Fruit fly (Drosophila melanogaster): ENCODE data around the gene Eip78C.
A peak's percentile ranks its signal among the peaks of the same experiment; 100 is the strongest.

The Eip78C gene

DNA sequence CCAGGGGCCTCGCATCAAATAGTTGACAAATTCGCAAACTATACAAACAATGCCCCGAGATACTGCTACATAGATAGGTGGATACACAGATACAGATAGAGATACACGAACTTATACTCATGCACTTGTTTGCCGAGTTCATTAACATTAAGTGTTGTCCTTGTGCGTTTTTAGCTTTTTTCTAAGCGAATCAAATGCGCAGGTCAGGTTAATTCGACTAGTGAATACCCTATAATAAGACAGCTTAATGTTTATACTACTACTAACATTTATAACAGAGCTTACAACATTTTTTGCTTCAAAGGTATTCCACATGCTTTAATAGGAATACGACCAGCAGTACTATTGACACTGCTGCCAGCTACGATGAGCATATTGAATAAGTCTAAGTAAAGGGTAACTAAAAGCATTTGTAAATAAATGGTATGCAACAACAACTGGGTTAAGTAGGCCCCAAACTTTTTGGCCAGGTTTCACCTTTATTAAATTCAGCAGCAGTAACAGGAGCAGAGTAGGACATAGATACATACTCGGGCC lies 15.1 kb downstream of the Eip78C start:
- TF ChIP-seq Hr96 (GFP tag; optimal IDR thresholded peaks at IDR 0.05) = no peak
- peak; percentile 40 for TF ChIP-seq kay (GFP tag; ENCODE audit: borderline replicate concordance)

DNA sequence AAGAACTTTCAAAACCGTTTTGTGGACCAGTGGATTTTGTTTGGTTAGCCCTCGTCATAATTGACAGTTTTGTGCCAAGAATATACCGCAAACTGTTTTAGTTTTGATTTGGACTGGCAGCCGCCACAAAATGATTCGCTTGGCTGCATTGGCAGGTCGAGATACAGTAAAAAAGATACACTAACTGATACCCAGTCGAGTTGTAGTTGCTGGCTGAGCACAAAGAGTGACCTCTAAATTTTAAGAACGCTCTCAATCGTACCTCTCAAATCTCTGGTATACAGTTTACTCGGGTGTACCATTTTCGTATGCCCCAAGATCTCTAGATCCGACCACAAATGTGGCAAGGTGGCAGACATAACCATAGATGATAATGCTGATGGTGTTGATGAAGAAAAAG lies 16.5 kb downstream of the Eip78C start:
- TF ChIP-seq bab1 (GFP tag; optimal IDR thresholded peaks at IDR 0.05) (no peak), CG11617 (GFP tag; optimal IDR thresholded peaks at IDR 0.05) (no peak), CG33017 (tag; optimal IDR thresholded peaks at IDR 0.05) (no peak), kay (GFP tag; ENCODE audit: borderline replicate concordance) (no peak), ovo (GFP tag; optimal IDR thresholded peaks at IDR 0.05) (no peak), CG12768 (GFP tag; optimal IDR thresholded peaks at IDR 0.05) (no peak), cnc (optimal IDR thresholded peaks at IDR 0.05) (no peak), CG5204 (GFP tag; optimal IDR thresholded peaks at IDR 0.05) (no peak), cic (GFP tag; optimal IDR thresholded peaks at IDR 0.05) (no peak), Mnt (GFP tag; optimal IDR thresholded peaks at IDR 0.05) (no peak), pad (GFP tag; optimal IDR thresholded peaks at IDR 0.05) (no peak), CG1620 (GFP tag; optimal IDR thresholded peaks at IDR 0.05) (no peak), Clk (GFP tag; optimal IDR thresholded peaks at IDR 0.05) (no peak), CG7045 (GFP tag; optimal IDR thresholded peaks at IDR 0.05) (no peak), Crg-1 (GFP tag; optimal IDR thresholded peaks at IDR 0.05) (no peak)

DNA sequence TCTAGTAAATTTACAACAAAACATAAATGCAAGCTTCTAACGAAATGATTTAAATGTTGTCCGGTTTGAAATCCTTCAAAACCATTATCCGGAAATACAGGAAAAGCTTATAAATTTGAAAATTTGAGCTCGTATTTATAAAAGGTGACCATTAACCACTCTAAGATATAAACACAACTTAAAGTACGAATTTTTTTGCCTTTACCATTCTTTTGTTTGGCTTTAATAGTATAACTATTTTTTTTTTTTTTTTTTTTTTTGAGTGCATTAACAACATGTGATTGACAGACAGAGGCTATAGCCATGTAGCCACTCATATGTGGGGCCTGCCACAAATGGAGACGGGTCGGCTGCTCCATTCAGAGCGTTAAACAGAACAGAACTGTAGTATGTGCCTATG lies 17.0 kb downstream of the Eip78C start:
- no peak for TF ChIP-seq ovo (GFP tag; optimal IDR thresholded peaks at IDR 0.05)
- no peak for TF ChIP-seq kay (GFP tag; ENCODE audit: borderline replicate concordance)
- TF ChIP-seq Hr96 (GFP tag; optimal IDR thresholded peaks at IDR 0.05) = no peak
- no peak for TF ChIP-seq CG12768 (GFP tag; optimal IDR thresholded peaks at IDR 0.05)
- TF ChIP-seq CG1620 (GFP tag; optimal IDR thresholded peaks at IDR 0.05) = no peak
- no peak for TF ChIP-seq cnc (optimal IDR thresholded peaks at IDR 0.05)
- no peak for TF ChIP-seq CG11617 (GFP tag; optimal IDR thresholded peaks at IDR 0.05)
- TF ChIP-seq CG5204 (GFP tag; optimal IDR thresholded peaks at IDR 0.05) = no peak
- no peak for TF ChIP-seq Clk (GFP tag; optimal IDR thresholded peaks at IDR 0.05)
- TF ChIP-seq CG7101 (tag; optimal IDR thresholded peaks at IDR 0.05) = no peak
- TF ChIP-seq Crg-1 (GFP tag; optimal IDR thresholded peaks at IDR 0.05) = no peak
- no peak for TF ChIP-seq bab1 (GFP tag; optimal IDR thresholded peaks at IDR 0.05)
- no peak for TF ChIP-seq CG14711 (tag; optimal IDR thresholded peaks at IDR 0.05)
- no peak for TF ChIP-seq Mnt (GFP tag; optimal IDR thresholded peaks at IDR 0.05)
- no peak for TF ChIP-seq CG33017 (tag; optimal IDR thresholded peaks at IDR 0.05)
- TF ChIP-seq tj (GFP tag; optimal IDR thresholded peaks at IDR 0.05) = no peak
- TF ChIP-seq pad (GFP tag; optimal IDR thresholded peaks at IDR 0.05) = no peak
- TF ChIP-seq CG7045 (GFP tag; optimal IDR thresholded peaks at IDR 0.05) = no peak
- no peak for TF ChIP-seq toe (GFP tag; optimal IDR thresholded peaks at IDR 0.05)

DNA sequence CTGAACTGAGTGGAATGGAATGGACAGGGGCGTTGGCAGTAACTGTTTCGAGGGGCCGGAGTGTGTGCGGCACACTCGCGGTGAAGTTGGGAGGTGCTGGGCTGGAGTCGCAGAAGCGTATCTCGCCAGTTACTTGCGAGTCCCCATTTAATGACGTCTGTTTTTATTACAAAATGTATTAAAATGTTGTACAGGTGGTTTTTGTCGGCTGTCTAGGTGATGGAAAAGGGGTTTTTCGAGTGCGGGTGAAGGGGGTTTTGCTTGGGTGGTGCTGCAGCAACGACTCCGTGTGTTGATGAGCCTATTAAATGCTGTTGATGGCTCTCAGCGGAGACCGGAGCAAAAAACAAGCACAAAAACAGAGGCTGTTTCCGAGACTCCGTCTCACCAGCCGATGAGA lies 25.0 kb downstream of the Eip78C start:
- TF ChIP-seq CG1620 (GFP tag; optimal IDR thresholded peaks at IDR 0.05) (no peak), CG12768 (GFP tag; optimal IDR thresholded peaks at IDR 0.05) (no peak), CG33017 (tag; optimal IDR thresholded peaks at IDR 0.05) (no peak), pad (GFP tag; optimal IDR thresholded peaks at IDR 0.05) (no peak), Hr96 (GFP tag; optimal IDR thresholded peaks at IDR 0.05) (no peak)

DNA sequence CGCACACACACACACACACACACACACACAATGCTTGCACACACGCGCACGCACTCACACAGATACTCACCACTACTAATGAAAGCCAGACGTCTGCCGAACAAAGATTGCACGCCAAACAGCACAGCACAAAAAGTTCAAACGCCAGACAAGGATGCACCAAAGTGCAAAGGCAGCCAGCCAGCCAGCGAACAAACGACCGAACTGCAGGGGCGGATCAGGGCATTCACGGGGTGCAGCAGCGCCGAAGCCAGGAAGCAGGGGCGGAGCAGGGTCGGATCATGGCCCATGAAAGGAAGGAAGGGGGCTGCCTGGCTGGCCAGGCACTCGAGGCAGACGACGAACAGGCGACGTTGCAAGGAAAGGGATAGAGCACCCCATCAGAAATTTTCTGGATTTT lies 26.1 kb downstream of the Eip78C start:
- no peak for TF ChIP-seq CG5204 (GFP tag; optimal IDR thresholded peaks at IDR 0.05)
- no peak for TF ChIP-seq bab1 (GFP tag; optimal IDR thresholded peaks at IDR 0.05)
- no peak for TF ChIP-seq cnc (optimal IDR thresholded peaks at IDR 0.05)
- no peak for TF ChIP-seq kay (GFP tag; ENCODE audit: borderline replicate concordance)
- no peak for TF ChIP-seq Hr96 (GFP tag; optimal IDR thresholded peaks at IDR 0.05)
- no peak for TF ChIP-seq ovo (GFP tag; optimal IDR thresholded peaks at IDR 0.05)
- TF ChIP-seq toe (GFP tag; optimal IDR thresholded peaks at IDR 0.05) = no peak
- no peak for TF ChIP-seq cic (GFP tag; optimal IDR thresholded peaks at IDR 0.05)
- TF ChIP-seq CG11617 (GFP tag; optimal IDR thresholded peaks at IDR 0.05) = no peak
- TF ChIP-seq CG1620 (GFP tag; optimal IDR thresholded peaks at IDR 0.05) = no peak
- no peak for TF ChIP-seq CG14711 (tag; optimal IDR thresholded peaks at IDR 0.05)
- TF ChIP-seq CG7101 (tag; optimal IDR thresholded peaks at IDR 0.05) = no peak
- no peak for TF ChIP-seq CG12768 (GFP tag; optimal IDR thresholded peaks at IDR 0.05)
- TF ChIP-seq Mnt (GFP tag; optimal IDR thresholded peaks at IDR 0.05) = no peak
- TF ChIP-seq Clk (GFP tag; optimal IDR thresholded peaks at IDR 0.05) = no peak
- no peak for TF ChIP-seq pad (GFP tag; optimal IDR thresholded peaks at IDR 0.05)
- TF ChIP-seq CG33017 (tag; optimal IDR thresholded peaks at IDR 0.05) = no peak
- no peak for TF ChIP-seq tj (GFP tag; optimal IDR thresholded peaks at IDR 0.05)
- TF ChIP-seq CG7045 (GFP tag; optimal IDR thresholded peaks at IDR 0.05) = no peak
- TF ChIP-seq Crg-1 (GFP tag; optimal IDR thresholded peaks at IDR 0.05) = no peak

DNA sequence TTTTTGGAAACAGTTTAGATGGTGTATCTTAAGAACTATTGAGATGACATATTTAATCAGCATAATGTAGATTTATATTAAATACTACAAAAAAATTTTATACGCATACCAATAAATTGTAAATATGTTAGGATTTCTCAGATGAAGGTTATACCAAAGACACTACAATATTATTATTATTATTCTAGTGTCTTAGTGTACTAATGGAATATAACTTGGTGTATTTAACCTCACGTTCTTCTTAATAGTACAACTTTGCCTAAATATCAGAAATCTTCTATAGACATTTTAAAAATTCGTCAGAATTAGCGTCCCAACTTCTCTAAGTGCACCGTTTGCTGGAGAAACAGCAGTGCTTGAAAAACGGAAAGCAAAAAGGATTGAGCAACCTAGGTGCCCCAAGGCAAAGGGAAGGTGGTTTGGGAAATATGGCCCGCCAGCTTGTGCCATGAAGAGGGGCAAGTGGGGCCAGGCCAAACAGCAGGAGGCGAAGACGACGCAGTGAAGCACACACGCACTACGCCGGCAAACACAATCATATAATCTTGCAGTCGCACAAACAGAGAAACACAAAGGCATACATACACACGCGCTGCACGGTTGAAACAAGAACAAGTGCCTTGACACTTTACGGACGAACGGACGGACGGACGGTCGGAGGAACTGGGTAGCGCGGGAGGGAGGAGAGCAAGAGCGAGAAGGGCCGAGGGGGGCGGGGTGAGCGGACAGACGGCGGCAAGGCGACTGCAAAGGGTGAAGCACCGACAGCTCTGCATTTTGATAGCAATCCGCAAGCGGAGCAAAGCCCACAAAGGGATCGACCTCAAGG lies 26.7 kb downstream of the Eip78C start:
- TF ChIP-seq kay (GFP tag; ENCODE audit: borderline replicate concordance) (no peak), CG12768 (GFP tag; optimal IDR thresholded peaks at IDR 0.05) (no peak), toe (GFP tag; optimal IDR thresholded peaks at IDR 0.05) (no peak), CG5204 (GFP tag; optimal IDR thresholded peaks at IDR 0.05) (no peak), CG7045 (GFP tag; optimal IDR thresholded peaks at IDR 0.05) (no peak), CG7101 (tag; optimal IDR thresholded peaks at IDR 0.05) (no peak), cnc (optimal IDR thresholded peaks at IDR 0.05) (no peak), bab1 (GFP tag; optimal IDR thresholded peaks at IDR 0.05) (no peak), cic (GFP tag; optimal IDR thresholded peaks at IDR 0.05) (no peak), CG14711 (tag; optimal IDR thresholded peaks at IDR 0.05) (no peak), CG1620 (GFP tag; optimal IDR thresholded peaks at IDR 0.05) (no peak), Mnt (GFP tag; optimal IDR thresholded peaks at IDR 0.05) (no peak), CG11617 (GFP tag; optimal IDR thresholded peaks at IDR 0.05) (no peak), CG33017 (tag; optimal IDR thresholded peaks at IDR 0.05) (no peak), Clk (GFP tag; optimal IDR thresholded peaks at IDR 0.05) (no peak), tj (GFP tag; optimal IDR thresholded peaks at IDR 0.05) (no peak), pad (GFP tag; optimal IDR thresholded peaks at IDR 0.05) (no peak)

Data from whole organism, adult.